Worm (Caenorhabditis elegans): Measurements from ENCODE around the gene alg-4.

ce11 chrIII:9899720-9900119 is 8.5 kb upstream of the alg-4 start:
- TF ChIP-seq fos-1 (tag; optimal IDR thresholded peaks at IDR 0.05) (no peak), nhr-12 (tag; optimal IDR thresholded peaks at IDR 0.05) (no peak), mdl-1 (tag; optimal IDR thresholded peaks at IDR 0.05) (no peak), blmp-1 (tag; optimal IDR thresholded peaks at IDR 0.05; ENCODE audit: insufficient read depth) (no peak), ceh-82 (tag; optimal IDR thresholded peaks at IDR 0.05) (no peak), lin-13 (GFP tag; optimal IDR thresholded peaks at IDR 0.05) (no peak), lin-39 (tag; optimal IDR thresholded peaks at IDR 0.05) (no peak), ama-1 (optimal IDR thresholded peaks at IDR 0.05) (no peak), lsy-2 (tag; optimal IDR thresholded peaks at IDR 0.05) (no peak)
